Worm (Caenorhabditis elegans): ENCODE data around the gene xnd-1.

xnd-1 gene

DNA sequence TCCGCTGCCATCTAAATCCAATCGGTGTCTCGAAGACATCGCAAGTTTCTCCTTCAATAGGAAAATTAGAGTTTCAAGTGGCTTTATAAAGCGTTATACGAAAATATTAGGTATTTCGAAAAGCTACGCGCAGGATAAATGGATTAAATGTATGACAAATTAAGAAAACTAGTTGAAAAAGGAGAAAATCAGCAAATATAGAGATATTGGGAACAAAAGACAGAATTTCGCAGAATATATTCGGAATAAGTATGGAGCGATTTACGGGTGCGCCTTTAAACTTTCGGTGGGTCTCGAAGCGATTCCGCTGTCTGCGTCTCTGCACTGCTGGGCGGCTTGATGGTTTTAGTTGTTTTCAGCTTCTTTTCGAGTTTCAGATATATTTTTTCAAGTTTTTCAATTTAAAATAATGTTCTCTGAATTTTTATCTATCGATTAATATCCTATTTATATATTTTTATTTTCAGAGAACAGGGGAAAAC, 12.6 kb upstream of the xnd-1 start, which contains the start of the genes ddx-15 and ucr-1 (continued):
- TF ChIP-seq nhr-237 (tag; optimal IDR thresholded peaks at IDR 0.05) (no peak), lir-3 (tag; optimal IDR thresholded peaks at IDR 0.05; ENCODE audit: poor library complexity) (peak; percentile 39), ceh-8 (GFP tag; optimal IDR thresholded peaks at IDR 0.05) (no peak), C04F5.9 (tag; optimal IDR thresholded peaks at IDR 0.05) (peak; percentile 0), ceh-82 (tag; optimal IDR thresholded peaks at IDR 0.05) (peak; percentile 1 to 79 (median 37)), ets-5 (GFP tag; IDR thresholded peaks at IDR 0.05) (no peak), nhr-28 (tag; optimal IDR thresholded peaks at IDR 0.05) (no peak), efl-3 (GFP tag; optimal IDR thresholded peaks at IDR 0.05) (no peak), nhr-84 (tag; optimal IDR thresholded peaks at IDR 0.05) (no peak), grh-1 (GFP tag; IDR thresholded peaks at IDR 0.05) (no peak; the same call in 1 of the 2 replicates), vab-15 (tag; optimal IDR thresholded peaks at IDR 0.05) (peak; percentile 17), aly-2 (tag; optimal IDR thresholded peaks at IDR 0.05) (no peak), skn-1 (tag; optimal IDR thresholded peaks at IDR 0.05) (peak; percentile 39), ceh-88 (GFP tag; IDR thresholded peaks at IDR 0.05) (no peak; the same call in 1 of the 2 replicates), aha-1 (tag; optimal IDR thresholded peaks at IDR 0.05) (no peak), sup-37 (GFP tag; optimal IDR thresholded peaks at IDR 0.05) (no peak), lsy-2 (tag; optimal IDR thresholded peaks at IDR 0.05) (peak; percentile 85), zag-1 (tag; optimal IDR thresholded peaks at IDR 0.05) (no peak), nhr-20 (tag; optimal IDR thresholded peaks at IDR 0.05) (peak; percentile 66), lin-35 (GFP tag; optimal IDR thresholded peaks at IDR 0.05) (peak; percentile 82 to 85), fkh-4 (tag; optimal IDR thresholded peaks at IDR 0.05; ENCODE audit: borderline replicate concordance) (no peak), nhr-11 (tag; optimal IDR thresholded peaks at IDR 0.05) (no peak), tbx-2 (tag; optimal IDR thresholded peaks at IDR 0.05) (peak; percentile 55), unc-30 (tag; optimal IDR thresholded peaks at IDR 0.05) (no peak), pax-3 (tag; optimal IDR thresholded peaks at IDR 0.05) (peak; percentile 15), tlp-1 (tag; optimal IDR thresholded peaks at IDR 0.05) (no peak), ces-1 (GFP tag; optimal IDR thresholded peaks at IDR 0.05) (no peak), lin-13 (GFP tag; optimal IDR thresholded peaks at IDR 0.05) (peak; percentile 25), nhr-77 (tag; optimal IDR thresholded peaks at IDR 0.05) (peak; percentile 51), xbp-1 (tag; optimal IDR thresholded peaks at IDR 0.05) (peak; percentile 73), F16B12.6 (tag; optimal IDR thresholded peaks at IDR 0.05) (peak; percentile 14), elt-3 (tag; optimal IDR thresholded peaks at IDR 0.05) (no peak), hpl-2 (GFP tag; optimal IDR thresholded peaks at IDR 0.05) (no peak), nhr-47 (tag; optimal IDR thresholded peaks at IDR 0.05) (peak; percentile 78), nhr-71 (tag; optimal IDR thresholded peaks at IDR 0.05) (peak; percentile 83), dpl-1 (GFP tag; optimal IDR thresholded peaks at IDR 0.05) (peak; percentile 69 to 78 (median 72))

DNA sequence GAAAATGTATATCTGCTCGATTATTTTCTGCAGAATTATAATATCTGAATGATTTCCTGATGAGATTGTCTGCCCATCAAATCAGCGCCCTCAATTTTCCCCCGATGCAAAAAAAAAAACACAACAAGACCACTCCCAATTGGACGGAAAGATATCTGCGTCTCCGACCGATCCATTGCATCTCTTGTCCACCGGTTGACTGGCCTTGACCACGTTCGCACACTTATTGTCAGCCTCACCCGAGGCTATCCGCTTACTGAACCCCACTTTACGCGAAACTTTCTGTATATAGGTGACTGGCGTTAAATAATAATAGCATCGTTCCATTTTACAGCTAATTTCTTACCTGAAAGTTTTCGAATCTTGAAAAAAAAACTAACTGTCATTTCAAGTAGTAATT, 9.9 kb upstream of the xnd-1 start:
- TF ChIP-seq C34B4.2 (tag; optimal IDR thresholded peaks at IDR 0.05) (no peak), C16A3.4 (tag; optimal IDR thresholded peaks at IDR 0.05) (no peak), F16B12.6 (tag; optimal IDR thresholded peaks at IDR 0.05) (no peak), dsc-1 (tag; optimal IDR thresholded peaks at IDR 0.05) (no peak), rnt-1 (tag; optimal IDR thresholded peaks at IDR 0.05) (peak; percentile 12), irx-1 (tag; optimal IDR thresholded peaks at IDR 0.05) (no peak), fkh-10 (GFP tag; optimal IDR thresholded peaks at IDR 0.05) (no peak), nhr-20 (tag; optimal IDR thresholded peaks at IDR 0.05) (peak; percentile 36), Y116A8C.19 (tag; optimal IDR thresholded peaks at IDR 0.05; ENCODE audit: borderline replicate concordance) (no peak), zip-4 (GFP tag; optimal IDR thresholded peaks at IDR 0.05) (no peak), pag-3 (tag; optimal IDR thresholded peaks at IDR 0.05; ENCODE audit: borderline replicate concordance, insufficient read depth) (no peak), snu-23 (GFP tag; optimal IDR thresholded peaks at IDR 0.05) (peak; percentile 50), efl-1 (optimal IDR thresholded peaks at IDR 0.05) (no peak), efl-1 (GFP tag; optimal IDR thresholded peaks at IDR 0.05 in 1 of 2) (no peak), dpl-1 (GFP tag; optimal IDR thresholded peaks at IDR 0.05) (no peak), jun-1 (tag; optimal IDR thresholded peaks at IDR 0.05) (no peak), lin-15B (tag; optimal IDR thresholded peaks at IDR 0.05) (no peak), lin-39 (tag; optimal IDR thresholded peaks at IDR 0.05) (no peak), unc-86 (tag; optimal IDR thresholded peaks at IDR 0.05) (no peak), fkh-4 (tag; optimal IDR thresholded peaks at IDR 0.05; ENCODE audit: borderline replicate concordance) (no peak), fkh-8 (tag; optimal IDR thresholded peaks at IDR 0.05) (no peak), unc-98 (GFP tag; IDR thresholded peaks at IDR 0.05) (no peak)
